Fruit fly (Drosophila melanogaster): ENCODE measurements around the gene Bka.

Bka gene

dm6 chr2L:9908468-9908967 lies 13.4 kb downstream of the Bka start, which contains the start of gene CG13124 (continued):
- peak; percentile 55 to 84 for TF ChIP-seq Trl (optimal IDR thresholded peaks at IDR 0.05)
- TF ChIP-seq Trl (GFP tag; optimal IDR thresholded peaks at IDR 0.05): no peak
- TF ChIP-seq CG11085 (GFP tag; IDR thresholded peaks at IDR 0.05): no peak
- TF ChIP-seq lilli (GFP tag; optimal IDR thresholded peaks at IDR 0.05): peak; percentile 59
- TF ChIP-seq sens-2 (GFP tag; IDR thresholded peaks at IDR 0.05): 0 out of 2 replicates have a peak, but pooled peaks have one; percentile 10
- TF ChIP-seq CG7372 (GFP tag; IDR thresholded peaks at IDR 0.05): 0 out of 2 replicates have a peak, but pooled peaks have one; percentile 26
- no peak for TF ChIP-seq CG9876 (GFP tag; optimal IDR thresholded peaks at IDR 0.05)
- TF ChIP-seq Fer1 (GFP tag; optimal IDR thresholded peaks at IDR 0.05): peak; percentile 39
- TF ChIP-seq CG14014 (GFP tag; IDR thresholded peaks at IDR 0.05): peak; percentile 24; the same call in 1 of the 2 replicates
- peak; percentile 0 for TF ChIP-seq CG10267 (tag; optimal IDR thresholded peaks at IDR 0.05)
- peak; percentile 59 for TF ChIP-seq Atf6 (GFP tag; IDR thresholded peaks at IDR 0.05)
- TF ChIP-seq HLH3B (GFP tag; IDR thresholded peaks at IDR 0.05): no peak
- TF ChIP-seq CG12659 (GFP tag; optimal IDR thresholded peaks at IDR 0.05): peak; percentile 20
- TF ChIP-seq sob (GFP tag; IDR thresholded peaks at IDR 0.05): no peak
- peak; percentile 44 for TF ChIP-seq CG15269 (tag; optimal IDR thresholded peaks at IDR 0.05)
- no peak for TF ChIP-seq Lpt (GFP tag; optimal IDR thresholded peaks at IDR 0.05)
- no peak for TF ChIP-seq ac (GFP tag; optimal IDR thresholded peaks at IDR 0.05)
- no peak for TF ChIP-seq hb (GFP tag; IDR thresholded peaks at IDR 0.05; ENCODE audit: partially characterized antibody)
- no peak for TF ChIP-seq hkb (optimal IDR thresholded peaks at IDR 0.05)
- peak; percentile 24 for TF ChIP-seq hkb (GFP tag; IDR thresholded peaks at IDR 0.05)
- peak; percentile 43 for TF ChIP-seq CG2678 (tag; optimal IDR thresholded peaks at IDR 0.05)
- peak; percentile 8 for TF ChIP-seq mam (GFP tag; optimal IDR thresholded peaks at IDR 0.05)
- no peak for TF ChIP-seq CG8089 (GFP tag; optimal IDR thresholded peaks at IDR 0.05)
- TF ChIP-seq CG17186 (GFP tag; optimal IDR thresholded peaks at IDR 0.05): no peak
- TF ChIP-seq aop (GFP tag; IDR thresholded peaks at IDR 0.05): no peak
- peak; percentile 43 for TF ChIP-seq CG18599 (GFP tag; optimal IDR thresholded peaks at IDR 0.05)
- TF ChIP-seq CG12299 (tag; optimal IDR thresholded peaks at IDR 0.05): peak; percentile 8
- TF ChIP-seq Dbx (GFP tag; IDR thresholded peaks at IDR 0.05): peak; percentile 42; the same call in 1 of the 3 replicates
- TF ChIP-seq rib (GFP tag; IDR thresholded peaks at IDR 0.05): peak; percentile 56; the same call in 1 of the 2 replicates
- no peak for TF ChIP-seq tx (GFP tag; optimal IDR thresholded peaks at IDR 0.05)
- no peak for TF ChIP-seq yki (optimal IDR thresholded peaks at IDR 0.05)
- no peak for TF ChIP-seq oc (tag; optimal IDR thresholded peaks at IDR 0.05)
- peak; percentile 80; the same call in 1 of the 4 replicates for TF ChIP-seq chinmo (GFP tag; IDR thresholded peaks at IDR 0.05; ENCODE audit: partially characterized antibody)
- no peak for TF ChIP-seq CG6813 (GFP tag; optimal IDR thresholded peaks at IDR 0.05)
- no peak for TF ChIP-seq Ada2b (GFP tag; IDR thresholded peaks at IDR 0.05)
- no peak for TF ChIP-seq zfh2 (GFP tag; optimal IDR thresholded peaks at IDR 0.05)
- peak; percentile 60 for TF ChIP-seq BtbVII (GFP tag; optimal IDR thresholded peaks at IDR 0.05)

DNA sequence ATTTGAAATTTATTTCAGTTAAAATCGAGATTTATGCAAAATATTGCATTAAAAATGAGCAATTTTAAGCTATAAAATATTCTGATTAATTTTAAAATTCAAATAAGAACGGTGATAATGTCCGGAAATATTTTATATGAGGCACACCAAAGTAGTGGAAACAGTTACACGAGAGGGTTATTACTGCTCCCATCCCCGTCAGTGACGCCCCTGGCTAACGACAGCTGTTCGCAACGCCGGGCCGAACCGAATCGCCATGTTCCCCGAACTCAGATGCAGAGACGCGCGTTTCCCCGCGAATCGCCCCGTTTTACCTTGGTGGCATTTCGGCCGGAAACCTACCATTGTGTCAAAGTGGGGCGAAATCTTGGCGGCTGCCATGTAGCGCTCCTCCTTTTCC lies 16.7 kb downstream of the Bka start:
- no peak for TF ChIP-seq peb (GFP tag; IDR thresholded peaks at IDR 0.05)
- TF ChIP-seq amos (GFP tag; IDR thresholded peaks at IDR 0.05; ENCODE audit: partially characterized antibody): no peak
- TF ChIP-seq CG2712 (tag; optimal IDR thresholded peaks at IDR 0.05): no peak
- no peak for TF ChIP-seq cg (GFP tag; optimal IDR thresholded peaks at IDR 0.05)
- TF ChIP-seq E2f1 (GFP tag; IDR thresholded peaks at IDR 0.05): no peak
- TF ChIP-seq CG14441 (GFP tag; IDR thresholded peaks at IDR 0.05): 0 out of 2 replicates have a peak, but pooled peaks have one; percentile 4
- TF ChIP-seq CG12659 (GFP tag; optimal IDR thresholded peaks at IDR 0.05): peak; percentile 28
- peak; percentile 49 for TF ChIP-seq phol (tag; optimal IDR thresholded peaks at IDR 0.05)
- TF ChIP-seq Gug (GFP tag; IDR thresholded peaks at IDR 0.05): peak; percentile 60; the same call in 2 of the 4 replicates
- TF ChIP-seq ATbp (GFP tag; optimal IDR thresholded peaks at IDR 0.05): no peak
- peak; percentile 41; the same call in 1 of the 2 replicates for TF ChIP-seq bowl (GFP tag; IDR thresholded peaks at IDR 0.05)
- TF ChIP-seq CkIIα-i1 (GFP tag; IDR thresholded peaks at IDR 0.05): no peak
- no peak for TF ChIP-seq CG13424 (tag; optimal IDR thresholded peaks at IDR 0.05)
- TF ChIP-seq CG30403 (GFP tag; optimal IDR thresholded peaks at IDR 0.05): peak; percentile 9
- TF ChIP-seq her (GFP tag; optimal IDR thresholded peaks at IDR 0.05): no peak
- no peak for TF ChIP-seq caup (GFP tag; optimal IDR thresholded peaks at IDR 0.05; ENCODE audit: severe bottlenecking)
- no peak for TF ChIP-seq insv (GFP tag; optimal IDR thresholded peaks at IDR 0.05)
- TF ChIP-seq cad (GFP tag; optimal IDR thresholded peaks at IDR 0.05): no peak
